Fruit fly (Drosophila melanogaster) whole organism, adult: ENCODE results near the gene CG11964.

ENCODE experiments used
- CG11617 ChIP-seq: fragments of 200-800 bp; sonication (Bioruptor generic); optimal IDR thresholded peaks from 2 replicates; lab custom pipeline; 2017; ENCODE audit warnings: mild to moderate bottlenecking, missing biosample characterization, missing genetic modification reagents, missing genetic modification characterization
- CG1620 ChIP-seq: fragments of 200-800 bp; sonication (Bioruptor generic); optimal IDR thresholded peaks from 2 replicates; lab custom pipeline; 2016; ENCODE audit warnings: missing biosample characterization, missing genetic modification characterization
- Clk ChIP-seq: fragments of 200-800 bp; sonication (Bioruptor generic); optimal IDR thresholded peaks from 2 replicates; lab custom pipeline; 2017; ENCODE audit warnings: missing biosample characterization, missing genetic modification characterization
- tj ChIP-seq: fragments of 200-800 bp; sonication (Bioruptor generic); optimal IDR thresholded peaks from 3 replicates; lab custom pipeline; 2017; ENCODE audit warnings: missing biosample characterization, mild to moderate bottlenecking, missing genetic modification characterization, moderate library complexity
- toe ChIP-seq: fragments of 200-800 bp; sonication (Bioruptor generic); optimal IDR thresholded peaks from 2 replicates; lab custom pipeline; 2016; ENCODE audit warnings: missing biosample characterization, missing genetic modification characterization

dm6 chr3R:8927817-8928625 lies 16.8 kb downstream of the CG11964 start:
- no peak for TF ChIP-seq tj (GFP tag; lab: Kevin White, UChicago)
- no peak for TF ChIP-seq toe (GFP tag; lab: Kevin White, UChicago)
- TF ChIP-seq Clk (GFP tag; lab: Kevin White, UChicago): no peak
- no peak for TF ChIP-seq CG1620 (GFP tag; lab: Kevin White, UChicago)
- no peak for TF ChIP-seq CG11617
